Worm (Caenorhabditis elegans): ENCODE results near the gene hmgr-1.

The hmgr-1 gene

ce11 chrIII:7378945-7379344 is 19.6 kb downstream of the hmgr-1 start, which contains the start of gene T20B12.7:
T20B12.7 (minus strand) TSS chrIII:7379045.
- TF ChIP-seq tlp-1 (tag; optimal IDR thresholded peaks at IDR 0.05) (no peak), pqm-1 (tag; optimal IDR thresholded peaks at IDR 0.05) (no peak), nhr-19 (GFP tag; conservative IDR thresholded peaks at IDR 0.05) (no peak), nhr-12 (tag; optimal IDR thresholded peaks at IDR 0.05) (no peak), fkh-10 (GFP tag; optimal IDR thresholded peaks at IDR 0.05) (no peak), irx-1 (tag; optimal IDR thresholded peaks at IDR 0.05) (no peak), unc-130 (tag; optimal IDR thresholded peaks at IDR 0.05) (no peak)

ce11 chrIII:7380120-7380519 is 20.8 kb downstream of the hmgr-1 start:
- TF ChIP-seq Y116A8C.19 (tag; optimal IDR thresholded peaks at IDR 0.05; ENCODE audit: borderline replicate concordance) (no peak), sptf-1 (tag; optimal IDR thresholded peaks at IDR 0.05) (no peak), ets-5 (GFP tag; IDR thresholded peaks at IDR 0.05) (no peak), egl-13 (tag; optimal IDR thresholded peaks at IDR 0.05) (no peak), rnt-1 (tag; optimal IDR thresholded peaks at IDR 0.05) (no peak), mep-1 (tag; optimal IDR thresholded peaks at IDR 0.05) (no peak), C34B4.2 (tag; optimal IDR thresholded peaks at IDR 0.05) (no peak), ztf-11 (tag; optimal IDR thresholded peaks at IDR 0.05) (no peak), fkh-10 (GFP tag; optimal IDR thresholded peaks at IDR 0.05) (no peak), nhr-11 (tag; optimal IDR thresholded peaks at IDR 0.05) (no peak), nhr-237 (tag; optimal IDR thresholded peaks at IDR 0.05) (no peak), swsn-7 (tag; optimal IDR thresholded peaks at IDR 0.05) (no peak), zip-4 (GFP tag; optimal IDR thresholded peaks at IDR 0.05) (no peak), ceh-90 (tag; optimal IDR thresholded peaks at IDR 0.05) (no peak), unc-30 (tag; optimal IDR thresholded peaks at IDR 0.05) (no peak), irx-1 (tag; optimal IDR thresholded peaks at IDR 0.05) (no peak), pax-3 (tag; optimal IDR thresholded peaks at IDR 0.05) (no peak), ceh-82 (tag; optimal IDR thresholded peaks at IDR 0.05) (no peak), lin-13 (GFP tag; optimal IDR thresholded peaks at IDR 0.05) (no peak)

DNA sequence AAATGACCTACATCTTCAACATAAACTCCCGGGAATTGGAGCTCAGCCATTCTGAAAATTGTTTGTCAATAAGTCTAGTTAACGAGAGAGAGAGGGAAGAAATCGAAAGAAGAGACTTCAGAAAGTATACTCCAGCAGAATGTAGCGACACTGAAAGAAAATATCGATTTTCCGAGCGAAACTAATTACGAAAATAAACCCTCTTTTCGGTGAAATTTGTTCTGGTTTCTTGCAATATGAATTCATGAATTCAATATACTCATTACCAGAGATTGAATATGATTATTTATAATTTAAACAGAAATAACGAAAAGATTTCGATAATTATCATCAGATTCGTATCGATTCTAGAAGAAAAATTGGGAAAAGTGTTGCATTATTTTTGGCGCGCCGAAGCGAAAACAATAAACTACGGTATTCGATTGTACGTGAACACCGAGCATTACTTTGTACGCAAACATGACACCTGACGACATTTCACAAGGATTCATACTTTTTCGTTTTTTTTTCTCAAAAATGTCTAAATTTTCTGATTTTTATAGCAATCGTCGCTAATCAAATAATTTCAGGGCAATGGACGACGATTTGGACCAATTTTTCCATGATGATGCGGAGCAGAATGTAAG is 22.4 kb downstream of the hmgr-1 start, which contains the start of the genes hmg-4 and T20B12.3:
hmg-4 (minus strand) TSS at position 51 of the 626 bp plus-strand sequence.
T20B12.3 (plus strand) TSS at position 570 of the 626 bp plus-strand sequence.
- TF ChIP-seq lin-35 (GFP tag; optimal IDR thresholded peaks at IDR 0.05) (peak; percentile 63 to 75), nhr-71 (tag; optimal IDR thresholded peaks at IDR 0.05) (peak; percentile 55), efl-1 (optimal IDR thresholded peaks at IDR 0.05) (peak; percentile 61 to 65), efl-1 (GFP tag; optimal IDR thresholded peaks at IDR 0.05 in 1 of 2) (peak; percentile 51 to 95), rnt-1 (tag; optimal IDR thresholded peaks at IDR 0.05) (peak; percentile 35), swsn-7 (tag; optimal IDR thresholded peaks at IDR 0.05) (peak; percentile 18), skn-1 (tag; optimal IDR thresholded peaks at IDR 0.05) (no peak), mdl-1 (tag; optimal IDR thresholded peaks at IDR 0.05) (peak in 1 of 2 experiments; percentile 41), F16B12.6 (tag; optimal IDR thresholded peaks at IDR 0.05) (peak; percentile 85), lin-15B (tag; optimal IDR thresholded peaks at IDR 0.05) (peak; percentile 18), ceh-82 (tag; optimal IDR thresholded peaks at IDR 0.05) (peak in 1 of 3 experiments; percentile 58), mab-9 (GFP tag; IDR thresholded peaks at IDR 0.05) (no peak), lsy-2 (tag; optimal IDR thresholded peaks at IDR 0.05) (peak; percentile 93 to 98), grh-1 (GFP tag; IDR thresholded peaks at IDR 0.05) (no peak), ceh-90 (tag; optimal IDR thresholded peaks at IDR 0.05) (no peak), hlh-17 (GFP tag; optimal IDR thresholded peaks at IDR 0.05; ENCODE audit: borderline replicate concordance) (no peak), irx-1 (tag; optimal IDR thresholded peaks at IDR 0.05) (peak; percentile 16), ama-1 (optimal IDR thresholded peaks at IDR 0.05) (no peak), ces-1 (GFP tag; optimal IDR thresholded peaks at IDR 0.05) (no peak), fkh-10 (GFP tag; optimal IDR thresholded peaks at IDR 0.05) (peak; percentile 9), tbx-2 (tag; optimal IDR thresholded peaks at IDR 0.05) (no peak), xbp-1 (tag; optimal IDR thresholded peaks at IDR 0.05) (peak; percentile 30), nhr-47 (tag; optimal IDR thresholded peaks at IDR 0.05) (peak; percentile 33), C16A3.4 (tag; optimal IDR thresholded peaks at IDR 0.05) (peak; percentile 46), unc-30 (tag; optimal IDR thresholded peaks at IDR 0.05) (no peak), snu-23 (GFP tag; optimal IDR thresholded peaks at IDR 0.05) (peak; percentile 58), blmp-1 (tag; optimal IDR thresholded peaks at IDR 0.05) (peak; percentile 51), nhr-85 (tag) (peak; percentile 9), elt-3 (tag; optimal IDR thresholded peaks at IDR 0.05) (peak in 1 of 6 experiments; percentile 29), dpl-1 (GFP tag; optimal IDR thresholded peaks at IDR 0.05) (peak; percentile 23 to 75 (median 68)), mep-1 (tag; optimal IDR thresholded peaks at IDR 0.05) (peak; percentile 44)
